Worm (Caenorhabditis elegans) whole organism, L4/young adult: ENCODE measurements around the gene F36H9.4.
A peak's percentile ranks its signal among the peaks of the same experiment; 100 is the strongest.

Experiments used
- W03F9.2 ChIP-seq: fragments of 150-350 bp; optimal IDR thresholded peaks from 2 replicates; lab custom pipeline; 2014; ENCODE audit warnings: missing biosample characterization, missing genetic modification characterization
- dao-5 ChIP-seq: sonication (generic microtip); optimal IDR thresholded peaks from 2 replicates; lab custom pipeline; 2016; ENCODE audit warnings: missing genotype, missing genetic modification characterization, moderate library complexity, missing compliant biosample characterization
- him-1 ChIP-seq: sonication (generic microtip); optimal IDR thresholded peaks from 2 replicates; lab custom pipeline; 2016; ENCODE audit warnings: missing genotype, missing genetic modification reagents, missing genetic modification characterization, missing compliant biosample characterization

The F36H9.4 gene

ce11 chrV:1751449-1751848 lies 27.6 kb downstream of the F36H9.4 start, which contains the start of gene srh-199:
Gene srh-199, minus strand, starts transcription at chrV:1751549.
- TF ChIP-seq W03F9.2 (tag; lab: Kevin White, UChicago): no peak
- TF ChIP-seq him-1 (tag; lab: Kevin White, UChicago): no peak
- no peak for TF ChIP-seq dao-5 (tag; lab: Kevin White, UChicago)

DNA sequence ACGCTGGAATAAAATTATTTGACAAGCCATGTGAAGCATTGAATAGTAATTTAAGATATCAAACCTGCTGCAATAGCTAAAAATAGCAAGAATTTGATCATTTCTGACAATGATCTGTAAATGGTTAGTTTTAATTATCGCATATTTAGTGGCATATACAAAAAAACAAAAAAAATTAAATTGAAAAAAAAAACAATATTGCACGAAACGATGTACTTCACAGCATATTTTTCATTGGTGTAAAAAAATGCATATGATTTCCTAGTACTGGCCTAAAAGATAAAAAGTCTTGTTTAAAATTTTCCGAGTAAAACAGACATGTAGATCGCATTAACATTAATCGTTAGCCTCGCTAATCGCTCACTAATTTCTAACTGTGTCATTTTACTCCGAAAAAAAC lies 30.0 kb downstream of the F36H9.4 start, which contains the start of gene ZK697.8:
TSS of gene ZK697.8 (minus strand) at position 101 of the 400 bp plus-strand sequence.
- TF ChIP-seq him-1 (tag; lab: Kevin White, UChicago) (no peak), W03F9.2 (tag; lab: Kevin White, UChicago) (no peak)

DNA sequence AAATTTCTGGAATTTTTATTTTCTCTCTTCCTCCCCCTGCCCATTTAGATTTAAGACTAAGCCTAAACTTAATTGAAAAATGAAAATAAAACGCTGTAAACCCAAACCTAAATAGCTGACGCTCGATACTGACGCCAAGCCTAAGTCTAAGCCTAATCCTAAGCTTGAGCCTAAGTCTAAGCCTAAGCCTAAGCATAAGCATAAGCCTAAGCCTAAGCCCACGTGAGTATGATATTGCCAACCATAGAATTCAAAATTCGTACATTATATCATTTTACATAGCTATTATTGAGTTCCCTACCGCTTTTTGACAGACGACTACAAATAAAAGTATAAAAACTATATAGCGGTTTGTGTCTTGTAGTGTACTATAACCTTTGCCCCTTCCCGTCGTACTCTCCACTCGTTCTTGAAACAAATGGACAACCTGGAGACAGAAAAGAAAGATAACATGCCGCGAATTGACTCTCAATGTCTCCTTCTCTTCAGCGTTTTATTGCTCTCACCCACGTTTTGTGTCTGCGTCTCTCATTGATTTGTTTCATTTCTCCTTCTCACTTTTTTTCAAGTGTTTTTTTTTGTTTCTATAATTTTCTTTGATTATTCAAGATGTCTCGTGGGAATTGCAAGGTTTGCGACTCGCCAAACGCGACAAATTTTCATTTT lies 35.7 kb downstream of the F36H9.4 start, which contains the start of gene nhr-256:
TSS of gene nhr-256 (plus strand) at position 567 of the 666 bp plus-strand sequence.
- TF ChIP-seq dao-5 (tag; lab: Kevin White, UChicago) (no peak), him-1 (tag; lab: Kevin White, UChicago) (no peak), W03F9.2 (tag; lab: Kevin White, UChicago) (peak; percentile 80)

- TF ChIP-seq dao-5 (tag; lab: Kevin White, UChicago): no peak
- TF ChIP-seq W03F9.2 (tag; lab: Kevin White, UChicago): no peak
- no peak for TF ChIP-seq him-1 (tag; lab: Kevin White, UChicago)
These were observed 38.0 kb downstream of the F36H9.4 start, which contains the start of gene srab-25 for ce11 chrV:1741074-1741473. Gene srab-25, minus strand, starts transcription at chrV:1741174.

- TF ChIP-seq dao-5 (tag; lab: Kevin White, UChicago) (no peak), him-1 (tag; lab: Kevin White, UChicago) (no peak), W03F9.2 (tag; lab: Kevin White, UChicago) (no peak)
These were observed 44.5 kb downstream of the F36H9.4 start, which contains the start of gene str-160 for ce11 chrV:1734569-1734968. Gene str-160, plus strand, starts transcription at chrV:1734869.

DNA sequence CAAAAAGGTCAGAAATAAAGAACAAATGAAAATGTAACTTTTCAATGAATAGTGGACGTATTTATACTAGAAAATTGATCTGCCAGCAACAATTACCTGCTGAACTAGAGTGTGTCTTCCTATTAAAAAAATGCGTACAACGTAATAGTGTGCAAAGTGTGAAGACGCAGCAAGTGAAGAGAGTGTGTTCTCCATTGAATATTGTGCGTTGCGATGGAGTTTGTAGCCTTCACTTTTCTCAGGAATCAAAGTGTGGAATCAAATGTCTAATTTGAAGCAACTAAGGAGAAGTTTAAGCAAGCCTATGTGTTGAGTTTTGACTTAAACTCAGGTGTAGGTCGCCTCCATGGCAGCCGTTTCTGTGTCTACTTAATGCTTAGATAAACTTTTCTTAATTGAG lies 47.1 kb downstream of the F36H9.4 start, which contains the start of gene gst-21:
TSS of gene gst-21 (minus strand) at position 101 of the 400 bp plus-strand sequence.
- TF ChIP-seq W03F9.2 (tag; lab: Kevin White, UChicago): no peak
- TF ChIP-seq him-1 (tag; lab: Kevin White, UChicago): no peak
- no peak for TF ChIP-seq dao-5 (tag; lab: Kevin White, UChicago)
